Worm (Caenorhabditis elegans): ENCODE results near the gene fig-1.
A peak's percentile ranks its signal among the peaks of the same experiment; 100 is the strongest.

fig-1 gene

DNA sequence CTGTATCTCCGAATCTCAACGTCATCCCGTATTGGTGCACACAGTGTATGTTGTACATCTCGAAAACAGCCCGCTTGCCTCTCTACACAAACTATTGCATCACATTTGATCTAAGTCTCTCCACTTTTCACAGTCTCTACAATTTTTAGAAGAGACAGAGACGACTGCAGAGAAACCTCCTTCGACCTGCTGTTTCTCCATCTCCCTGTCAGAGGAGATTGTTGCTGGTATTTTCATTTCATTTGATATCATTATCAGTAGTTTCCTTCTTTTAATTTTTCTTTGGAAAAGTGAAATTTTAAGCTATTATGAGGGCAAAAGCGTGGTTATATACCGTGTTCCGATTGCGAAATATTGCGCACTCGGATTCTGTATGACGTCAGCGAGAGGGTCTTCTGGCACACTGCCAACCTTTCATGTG is 40.4 kb downstream of the fig-1 start (continued):
- TF ChIP-seq daf-16 (GFP tag; optimal IDR thresholded peaks at IDR 0.05): no peak
- TF ChIP-seq daf-16 (tag; optimal IDR thresholded peaks at IDR 0.05): peak; percentile 93
- TF ChIP-seq nhr-111 (GFP tag; optimal IDR thresholded peaks at IDR 0.05): no peak
- no peak; the same call in 1 of the 2 replicates for TF ChIP-seq lin-1 (GFP tag; IDR thresholded peaks at IDR 0.05)
- peak; percentile 66 for TF ChIP-seq nhr-77 (tag; optimal IDR thresholded peaks at IDR 0.05)
- TF ChIP-seq duxl-1 (tag; optimal IDR thresholded peaks at IDR 0.05; ENCODE audit: poor library complexity): no peak
- no peak for TF ChIP-seq F26F4.8 (GFP tag; conservative IDR thresholded peaks at IDR 0.05)
- TF ChIP-seq spr-3 (GFP tag; optimal IDR thresholded peaks at IDR 0.05): no peak
- TF ChIP-seq Y48G9A.11 (GFP tag; IDR thresholded peaks at IDR 0.05): no peak
- TF ChIP-seq R02D3.7 (tag; optimal IDR thresholded peaks at IDR 0.05): no peak
- peak; percentile 49 for TF ChIP-seq aha-1 (tag)
- TF ChIP-seq madf-5 (GFP tag; IDR thresholded peaks at IDR 0.05): no peak
- no peak for TF ChIP-seq ZK546.5 (tag; optimal IDR thresholded peaks at IDR 0.05)
- TF ChIP-seq T20F7.1 (GFP tag; optimal IDR thresholded peaks at IDR 0.05): peak; percentile 28
- no peak for TF ChIP-seq F49E8.2 (tag; optimal IDR thresholded peaks at IDR 0.05; ENCODE audit: borderline replicate concordance)
- TF ChIP-seq dmd-6 (GFP tag; IDR thresholded peaks at IDR 0.05): peak; percentile 85; the same call in 1 of the 2 replicates
- no peak for TF ChIP-seq gei-8 (GFP tag; optimal IDR thresholded peaks at IDR 0.05)
- TF ChIP-seq hlh-30 (tag; optimal IDR thresholded peaks at IDR 0.05; ENCODE audit: insufficient read depth): peak; percentile 58
- peak; percentile 82 for TF ChIP-seq nhr-102 (tag; optimal IDR thresholded peaks at IDR 0.05)
- no peak for TF ChIP-seq snpc-1.2 (GFP tag; IDR thresholded peaks at IDR 0.05)
- TF ChIP-seq ZK337.2 (GFP tag; IDR thresholded peaks at IDR 0.05): no peak
- TF ChIP-seq daf-12 (tag; optimal IDR thresholded peaks at IDR 0.05): no peak
- TF ChIP-seq nhr-11 (tag; optimal IDR thresholded peaks at IDR 0.05): peak; percentile 31
- no peak for TF ChIP-seq mdt-29 (GFP tag; IDR thresholded peaks at IDR 0.05)
- TF ChIP-seq saeg-2 (GFP tag; IDR thresholded peaks at IDR 0.05): no peak
- no peak for TF ChIP-seq nhr-76 (tag; optimal IDR thresholded peaks at IDR 0.05)
- no peak for TF ChIP-seq Y75B8A.6 (GFP tag; IDR thresholded peaks at IDR 0.05)
- TF ChIP-seq rbr-2 (tag; optimal IDR thresholded peaks at IDR 0.05): peak; percentile 42
- no peak for TF ChIP-seq nhr-237 (tag; optimal IDR thresholded peaks at IDR 0.05)
- no peak for TF ChIP-seq unc-130 (GFP tag; optimal IDR thresholded peaks at IDR 0.05)
- peak in 1 of 2 experiments; percentile 51 for TF ChIP-seq hif-1 (tag; optimal IDR thresholded peaks at IDR 0.05)
- TF ChIP-seq tra-1 (GFP tag; IDR thresholded peaks at IDR 0.05): peak; percentile 33; the same call in 1 of the 2 replicates
- TF ChIP-seq sdz-12 (GFP tag; optimal IDR thresholded peaks at IDR 0.05): no peak
- no peak for TF ChIP-seq fos-1 (tag; optimal IDR thresholded peaks at IDR 0.05)
- no peak for TF ChIP-seq lin-29 (GFP tag; IDR thresholded peaks at IDR 0.05)
- no peak for TF ChIP-seq D1046.2 (GFP tag; IDR thresholded peaks at IDR 0.05)
- TF ChIP-seq zfp-3 (GFP tag; conservative IDR thresholded peaks at IDR 0.05): no peak
- TF ChIP-seq ztf-11 (tag; optimal IDR thresholded peaks at IDR 0.05): no peak
- TF ChIP-seq egl-27 (tag; optimal IDR thresholded peaks at IDR 0.05): no peak
- no peak for TF ChIP-seq ceh-28 (tag; optimal IDR thresholded peaks at IDR 0.05)
- TF ChIP-seq Y5F2A.4 (GFP tag; optimal IDR thresholded peaks at IDR 0.05): no peak
- no peak for TF ChIP-seq attf-4 (tag; optimal IDR thresholded peaks at IDR 0.05)
- peak; percentile 71 for TF ChIP-seq spr-1 (tag; optimal IDR thresholded peaks at IDR 0.05)
- TF ChIP-seq nhr-41 (GFP tag; IDR thresholded peaks at IDR 0.05): 0 out of 2 replicates have a peak, but pooled peaks have one; percentile 31
- peak; percentile 67 for TF ChIP-seq lin-13 (GFP tag; optimal IDR thresholded peaks at IDR 0.05)
- TF ChIP-seq unc-62 (GFP tag; optimal IDR thresholded peaks at IDR 0.05 in 1 of 2): peak in 1 of 2 experiments; percentile 96
- no peak for TF ChIP-seq unc-62 (tag; optimal IDR thresholded peaks at IDR 0.05)
- no peak for TF ChIP-seq snpc-4 (tag; optimal IDR thresholded peaks at IDR 0.05)
- TF ChIP-seq unc-39 (tag; optimal IDR thresholded peaks at IDR 0.05): no peak
- peak; percentile 95 for TF ChIP-seq nhr-28 (tag; optimal IDR thresholded peaks at IDR 0.05)
- TF ChIP-seq ztf-7 (tag; optimal IDR thresholded peaks at IDR 0.05): peak; percentile 91
- TF ChIP-seq zfp-2 (tag; optimal IDR thresholded peaks at IDR 0.05): no peak
- no peak for TF ChIP-seq zip-11 (GFP tag; IDR thresholded peaks at IDR 0.05)

All from whole organism, L4 larva.